Fruit fly (Drosophila melanogaster): ENCODE data around the gene CG5877.

CG5877 gene

DNA sequence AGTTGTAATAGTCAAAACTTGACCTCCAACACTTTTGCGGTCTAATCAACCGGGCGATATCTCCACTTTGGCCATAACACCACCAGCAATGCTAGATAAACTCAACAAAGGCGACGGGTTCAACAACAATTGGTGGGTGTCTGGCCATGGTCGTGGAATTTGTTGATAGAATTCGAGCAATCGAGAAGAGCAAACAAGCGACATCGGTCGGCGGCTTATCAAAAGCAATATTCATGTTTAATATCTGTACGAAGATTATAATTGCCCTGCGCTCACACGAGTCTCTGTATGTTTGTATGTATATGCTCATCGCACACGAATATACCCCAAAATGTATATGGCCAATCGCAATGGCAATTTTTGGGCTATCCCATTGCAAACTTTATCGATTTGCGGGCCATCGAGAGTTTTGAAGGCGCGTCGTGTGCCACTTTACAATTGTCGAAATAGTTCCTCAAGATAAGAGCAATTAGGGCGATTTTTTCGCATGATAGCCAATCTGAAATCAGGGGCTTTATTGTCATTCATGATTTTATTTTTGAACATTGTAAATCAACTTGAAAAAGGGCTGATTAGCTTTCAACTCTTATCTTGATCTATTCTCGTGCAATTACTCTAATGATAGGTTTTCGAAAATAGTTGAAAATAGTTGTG lies 14.8 kb downstream of the CG5877 start (continued):
- TF ChIP-seq CG12236 (GFP tag; optimal IDR thresholded peaks at IDR 0.05) (no peak), phol (tag; optimal IDR thresholded peaks at IDR 0.05) (no peak), CG3726 (GFP tag; IDR thresholded peaks at IDR 0.05) (no peak), CG7839 (tag; optimal IDR thresholded peaks at IDR 0.05) (no peak), kah (GFP tag; optimal IDR thresholded peaks at IDR 0.05) (no peak), HmgZ (tag; optimal IDR thresholded peaks at IDR 0.05) (no peak)

DNA sequence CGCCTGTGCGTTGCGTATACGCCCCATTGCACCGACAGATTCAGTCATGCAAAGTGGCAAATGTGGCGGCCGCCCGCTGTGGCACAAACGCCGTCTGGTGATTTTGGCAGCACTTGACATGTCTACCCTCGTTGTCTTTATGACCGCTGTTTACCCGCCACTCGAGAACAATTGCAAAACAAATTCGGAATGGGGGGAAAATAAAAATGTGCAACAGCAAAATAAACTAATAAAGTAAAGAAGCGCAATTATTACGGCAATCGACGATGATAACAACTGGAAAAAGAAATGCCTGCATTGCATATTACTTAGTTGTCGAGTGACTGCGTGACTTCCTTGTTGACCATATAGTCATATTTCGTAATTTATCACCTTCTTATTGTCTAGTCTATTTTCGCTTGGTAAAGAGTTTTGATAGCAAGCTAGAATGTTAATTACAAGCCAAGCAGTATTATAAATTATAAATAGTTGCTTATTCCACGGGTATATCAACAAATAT lies 15.7 kb downstream of the CG5877 start:
- TF ChIP-seq Drgx (GFP tag; IDR thresholded peaks at IDR 0.05) (0 out of 2 replicates have a peak, but pooled peaks have one; percentile 19), Tbp (GFP tag; optimal IDR thresholded peaks at IDR 0.05) (no peak)

DNA sequence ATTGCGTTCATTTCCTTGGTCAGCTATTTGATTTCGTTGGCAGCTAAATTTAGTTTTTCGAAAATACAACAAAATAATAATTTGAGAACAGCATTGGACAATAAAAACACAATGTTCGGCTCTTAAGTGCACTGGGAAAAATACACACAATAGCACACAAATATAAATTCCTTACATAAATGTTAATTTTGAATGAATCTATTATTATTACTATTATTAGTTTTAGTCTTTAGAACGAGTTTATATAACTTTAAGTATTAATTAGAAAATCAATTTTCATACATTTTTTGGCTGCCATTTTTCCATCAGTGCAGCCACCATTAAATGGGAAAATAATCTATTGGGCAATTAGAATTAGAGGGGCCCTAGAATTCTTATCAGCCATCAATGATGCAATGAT lies 17.1 kb downstream of the CG5877 start:
- TF ChIP-seq ab (GFP tag; optimal IDR thresholded peaks at IDR 0.05) = no peak
- TF ChIP-seq sc (optimal IDR thresholded peaks at IDR 0.05) = no peak
- TF ChIP-seq sc (GFP tag; optimal IDR thresholded peaks at IDR 0.05) = no peak
- no peak for TF ChIP-seq CG34224 (GFP tag; IDR thresholded peaks at IDR 0.05; ENCODE audit: partially characterized antibody)
- TF ChIP-seq CG10654 (GFP tag; optimal IDR thresholded peaks at IDR 0.05) = no peak
- no peak for TF ChIP-seq CG2116 (GFP tag; optimal IDR thresholded peaks at IDR 0.05)
- no peak for TF ChIP-seq CG31388 (GFP tag; optimal IDR thresholded peaks at IDR 0.05)
- no peak for TF ChIP-seq sens (GFP tag)
- no peak for TF ChIP-seq so (GFP tag; IDR thresholded peaks at IDR 0.05)
- no peak for TF ChIP-seq Max (GFP tag; optimal IDR thresholded peaks at IDR 0.05)
- TF ChIP-seq D19A (tag; optimal IDR thresholded peaks at IDR 0.05) = no peak
- no peak for TF ChIP-seq CG15011 (GFP tag; optimal IDR thresholded peaks at IDR 0.05)
- no peak for TF ChIP-seq CG11560 (tag; IDR thresholded peaks at IDR 0.05)
- peak; percentile 3 for TF ChIP-seq lab (GFP tag; optimal IDR thresholded peaks at IDR 0.05)
- no peak for TF ChIP-seq Hey (tag; optimal IDR thresholded peaks at IDR 0.05)
- TF ChIP-seq Dip3 (GFP tag; optimal IDR thresholded peaks at IDR 0.05) = no peak
- TF ChIP-seq CG15514 (GFP tag; optimal IDR thresholded peaks at IDR 0.05) = no peak
- no peak for TF ChIP-seq az2 (GFP tag; optimal IDR thresholded peaks at IDR 0.05)
- TF ChIP-seq Rx (GFP tag; IDR thresholded peaks at IDR 0.05) = no peak
- no peak for TF ChIP-seq mld (GFP tag; IDR thresholded peaks at IDR 0.05; ENCODE audit: partially characterized antibody)
- no peak for TF ChIP-seq trh (GFP tag; optimal IDR thresholded peaks at IDR 0.05)
- TF ChIP-seq cato (GFP tag; optimal IDR thresholded peaks at IDR 0.05; ENCODE audit: borderline replicate concordance) = no peak
- TF ChIP-seq D (optimal IDR thresholded peaks at IDR 0.05) = no peak
- TF ChIP-seq D (GFP tag; optimal IDR thresholded peaks at IDR 0.05) = no peak
- TF ChIP-seq CG11723 (GFP tag; optimal IDR thresholded peaks at IDR 0.05) = no peak
- no peak for TF ChIP-seq CG12236 (GFP tag; optimal IDR thresholded peaks at IDR 0.05)
- TF ChIP-seq Lpt (GFP tag; optimal IDR thresholded peaks at IDR 0.05) = no peak
- no peak for TF ChIP-seq CG30403 (GFP tag; optimal IDR thresholded peaks at IDR 0.05)
- peak; percentile 36 for TF ChIP-seq CG31441 (GFP tag; IDR thresholded peaks at IDR 0.05)
- no peak for TF ChIP-seq Drgx (GFP tag; IDR thresholded peaks at IDR 0.05)
- TF ChIP-seq row (GFP tag; IDR thresholded peaks at IDR 0.05) = peak; percentile 61
- no peak for TF ChIP-seq CG5245 (GFP tag; optimal IDR thresholded peaks at IDR 0.05)
- TF ChIP-seq HLH3B (GFP tag; IDR thresholded peaks at IDR 0.05) = 0 out of 2 replicates have a peak, but pooled peaks have one; percentile 23
- TF ChIP-seq Lhr (GFP tag; optimal IDR thresholded peaks at IDR 0.05) = no peak
- no peak for TF ChIP-seq pum (GFP tag; optimal IDR thresholded peaks at IDR 0.05)
- no peak for TF ChIP-seq CG7556 (GFP tag; optimal IDR thresholded peaks at IDR 0.05)
- no peak for TF ChIP-seq Hand (GFP tag; optimal IDR thresholded peaks at IDR 0.05)
- TF ChIP-seq ara (GFP tag; IDR thresholded peaks at IDR 0.05) = no peak
- no peak for TF ChIP-seq CG16813 (GFP tag; IDR thresholded peaks at IDR 0.05; ENCODE audit: partially characterized antibody)
- peak; percentile 48 for TF ChIP-seq CG15269 (tag; optimal IDR thresholded peaks at IDR 0.05)
- no peak for TF ChIP-seq usp (GFP tag; optimal IDR thresholded peaks at IDR 0.05)
- no peak for TF ChIP-seq disco-r (GFP tag; optimal IDR thresholded peaks at IDR 0.05)

All from whole organism, embryonic.